Worm (Caenorhabditis elegans) whole organism, late embryonic: Measurements from ENCODE around the gene col-81.

Experiments
- hlh-13 ChIP-seq: fragments of 200-800 bp; sonication (Bioruptor generic); optimal IDR thresholded peaks from 2 replicates; lab custom pipeline; 2018; ENCODE audit warnings: mild to moderate bottlenecking, missing genetic modification characterization, missing compliant biosample characterization
- pat-9 ChIP-seq: fragments of 200-800 bp; sonication (Bioruptor generic); optimal IDR thresholded peaks from 2 replicates; lab custom pipeline; 2018; ENCODE audit warnings: mild to moderate bottlenecking, missing genetic modification characterization, moderate library complexity, missing compliant biosample characterization
- pqm-1 ChIP-seq: sonication (generic microtip); optimal IDR thresholded peaks from 2 replicates; lab custom pipeline; 2016; ENCODE audit warnings: missing genetic modification characterization, missing compliant biosample characterization

DNA sequence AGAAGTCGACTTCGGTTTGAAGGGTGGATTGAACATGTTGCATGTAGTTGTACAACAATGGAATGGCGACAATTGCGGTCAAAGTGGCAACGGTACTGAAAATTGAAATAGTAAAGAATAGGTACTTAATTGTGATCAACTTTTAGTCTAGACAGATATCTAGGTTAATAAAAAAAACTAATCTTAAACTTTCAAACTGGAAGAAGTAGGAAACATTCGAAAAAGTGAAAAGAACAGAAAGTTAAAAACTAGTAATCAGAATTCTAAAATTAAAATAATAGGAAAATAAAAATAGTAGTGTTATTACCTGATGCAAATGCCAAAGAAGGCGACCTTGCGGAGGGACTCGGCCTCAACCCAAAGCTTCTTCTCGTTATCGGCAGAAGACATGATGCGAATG, 2.9 kb upstream of the col-81 start:
- TF ChIP-seq pat-9 (tag; lab: Kevin White, UChicago) (no peak), hlh-13 (GFP tag; lab: Kevin White, UChicago) (no peak), pqm-1 (no peak)
